Fruit fly (Drosophila melanogaster) whole organism, embryonic: Measurements from ENCODE around the gene UQCR-14.

Experiments used
- B-H1 ChIP-seq: fragments of 200-800 bp; sonication (Bioruptor generic); IDR thresholded peaks from 3 replicates; pipeline ENCODE4 v1.3.6; 2022; ENCODE audit warnings: missing biosample characterization, missing genetic modification characterization
- CG10543 ChIP-seq: fragments of 200-800 bp; sonication (Bioruptor generic); optimal IDR thresholded peaks from 3 replicates; lab custom pipeline; 2017; ENCODE audit warnings: missing biosample characterization, mild to moderate bottlenecking, missing genetic modification characterization, moderate library complexity
- CG12219 ChIP-seq: fragments of 200-800 bp; sonication (Bioruptor generic); optimal IDR thresholded peaks from 3 replicates; lab custom pipeline; 2018; ENCODE audit warnings: missing biosample characterization, mild to moderate bottlenecking, missing genetic modification characterization
- CG12659 ChIP-seq: fragments of 200-800 bp; sonication (Bioruptor generic); optimal IDR thresholded peaks from 3 replicates; lab custom pipeline; 2017; ENCODE audit warnings: mild to moderate bottlenecking, missing biosample characterization, missing genetic modification reagents, missing genetic modification characterization
- CG13894 ChIP-seq: fragments of 200-800 bp; sonication (Bioruptor generic); optimal IDR thresholded peaks from 3 replicates; lab custom pipeline; 2018; ENCODE audit warnings: missing biosample characterization, mild to moderate bottlenecking, missing genetic modification characterization, moderate library complexity
- CG14710 ChIP-seq: fragments of 200-800 bp; sonication (Bioruptor generic); optimal IDR thresholded peaks from 3 replicates; lab custom pipeline; 2019; ENCODE audit warnings: missing biosample characterization, mild to moderate bottlenecking, missing genetic modification characterization, moderate library complexity
- CG17328 ChIP-seq: fragments of 200-800 bp; sonication (Bioruptor generic); IDR thresholded peaks from 2 replicates; pipeline ENCODE4 v1.3.6; 2022; ENCODE audit warnings: missing biosample characterization, missing genetic modification characterization
- CG1792 ChIP-seq: fragments of 200-800 bp; sonication (Bioruptor generic); optimal IDR thresholded peaks from 2 replicates; lab custom pipeline; 2016; ENCODE audit warnings: missing biosample characterization, missing genetic modification characterization
- CG32767 ChIP-seq: fragments of 200-800 bp; sonication (Bioruptor generic); IDR thresholded peaks from 2 replicates; pipeline ENCODE4 v1.3.6; 2022; ENCODE audit warnings: missing biosample characterization, missing genetic modification characterization
- CG33213 ChIP-seq: fragments of 200-800 bp; sonication (Bioruptor generic); optimal IDR thresholded peaks from 3 replicates; lab custom pipeline; 2016; ENCODE audit warnings: missing biosample characterization, missing genetic modification characterization
- CG3726 ChIP-seq: fragments of 200-800 bp; sonication (Bioruptor generic); IDR thresholded peaks from 3 replicates; pipeline ENCODE4, ENCODE4 v1.3.6; 2022; ENCODE audit warnings: missing biosample characterization, missing genetic modification characterization
- CG4282 ChIP-seq: fragments of 200-800 bp; sonication (Bioruptor generic); optimal IDR thresholded peaks from 2 replicates; lab custom pipeline; 2016; ENCODE audit warnings: missing biosample characterization, missing genetic modification characterization
- CG4328 ChIP-seq: fragments of 200-800 bp; sonication (Bioruptor generic); optimal IDR thresholded peaks from 3 replicates; lab custom pipeline; 2017; ENCODE audit warnings: missing biosample characterization, missing genetic modification reagents, missing genetic modification characterization
- CG4424 ChIP-seq: fragments of 200-800 bp; sonication (Bioruptor generic); optimal IDR thresholded peaks from 3 replicates; lab custom pipeline; 2016; ENCODE audit warnings: missing biosample characterization, missing genetic modification characterization
- CG6765 ChIP-seq: fragments of 200-800 bp; sonication (Bioruptor generic); optimal IDR thresholded peaks from 3 replicates; lab custom pipeline; 2017; ENCODE audit warnings: missing biosample characterization, mild to moderate bottlenecking, missing genetic modification characterization
- CG7271 ChIP-seq: fragments of 200-800 bp; sonication (Bioruptor generic); optimal IDR thresholded peaks from 2 replicates; lab custom pipeline; 2018; ENCODE audit warnings: missing biosample characterization, mild to moderate bottlenecking, missing genetic modification characterization, moderate library complexity
- CG9797 ChIP-seq: fragments of 200-800 bp; sonication (Bioruptor generic); optimal IDR thresholded peaks from 3 replicates; lab custom pipeline; 2018; ENCODE audit warnings: missing biosample characterization, mild to moderate bottlenecking, missing genetic modification characterization
- CG9817 ChIP-seq: fragments of 200-800 bp; sonication (Bioruptor generic); optimal IDR thresholded peaks from 2 replicates; lab custom pipeline; 2018; ENCODE audit warnings: missing biosample characterization, mild to moderate bottlenecking, missing genetic modification characterization, moderate library complexity
- CG9876 ChIP-seq: fragments of 200-800 bp; sonication (Bioruptor generic); optimal IDR thresholded peaks from 2 replicates; lab custom pipeline; 2016; ENCODE audit warnings: missing biosample characterization, missing genetic modification characterization
- CTCF ChIP-seq: fragments of 200-800 bp; sonication (Bioruptor generic); optimal IDR thresholded peaks from 2 replicates; lab custom pipeline; 2017; ENCODE audit warnings: missing biosample characterization, mild to moderate bottlenecking, missing genetic modification characterization, moderate library complexity
- Camta ChIP-seq: fragments of 200-800 bp; sonication (Bioruptor generic); optimal IDR thresholded peaks from 2 replicates; lab custom pipeline; 2016; ENCODE audit warnings: missing biosample characterization, missing genetic modification characterization
- Chrac-16 ChIP-seq: fragments of 200-800 bp; sonication (Bioruptor generic); optimal IDR thresholded peaks from 3 replicates; lab custom pipeline; 2016; ENCODE audit warnings: missing biosample characterization, missing genetic modification characterization
- Dad ChIP-seq: fragments of 200-800 bp; sonication (Bioruptor generic); optimal IDR thresholded peaks from 3 replicates; lab custom pipeline; 2016; ENCODE audit warnings: missing biosample characterization, missing genetic modification characterization
- Dfd ChIP-seq, 2 experiments: fragments of >200 bp; optimal IDR thresholded peaks; 2 replicates each; lab custom pipeline; 2017; ENCODE audit warnings: missing biosample characterization in 2 of 2, missing genetic modification characterization in 2 of 2
- Hand ChIP-seq: fragments of 200-800 bp; sonication (Bioruptor generic); optimal IDR thresholded peaks from 2 replicates; lab custom pipeline; 2017; ENCODE audit warnings: mild to moderate bottlenecking, missing biosample characterization, missing genetic modification reagents, missing genetic modification characterization
- Meics ChIP-seq: fragments of 200-800 bp; sonication (Bioruptor generic); optimal IDR thresholded peaks from 2 replicates; lab custom pipeline; 2017; ENCODE audit warnings: missing biosample characterization, mild to moderate bottlenecking, missing genetic modification characterization
- NC2α ChIP-seq: fragments of 200-800 bp; sonication (Bioruptor generic); optimal IDR thresholded peaks from 2 replicates; lab custom pipeline; 2016; ENCODE audit warnings: missing biosample characterization, missing genetic modification characterization
- Oli ChIP-seq: fragments of 200-800 bp; sonication (Bioruptor generic); optimal IDR thresholded peaks from 2 replicates; lab custom pipeline; 2018; ENCODE audit warnings: missing biosample characterization, mild to moderate bottlenecking, missing genetic modification characterization, moderate library complexity
- Ravus ChIP-seq: fragments of 200-800 bp; sonication (Bioruptor generic); IDR thresholded peaks from 2 replicates; pipeline ENCODE4 v1.3.6; 2022; ENCODE audit warnings: missing biosample characterization, missing genetic modification characterization
- Sox102F ChIP-seq: fragments of 200-800 bp; sonication (Bioruptor generic); optimal IDR thresholded peaks from 2 replicates; lab custom pipeline; 2018; ENCODE audit warnings: missing biosample characterization, mild to moderate bottlenecking, missing genetic modification characterization, moderate library complexity
- ap ChIP-seq: fragments of 200-800 bp; sonication (Bioruptor generic); IDR thresholded peaks from 2 replicates; pipeline ENCODE4 v1.3.6; 2022; ENCODE audit warnings: missing biosample characterization, missing genetic modification characterization
- bcd ChIP-seq: fragments of 200-800 bp; sonication (Bioruptor generic); optimal IDR thresholded peaks from 2 replicates; lab custom pipeline; 2017; ENCODE audit warnings: missing biosample characterization, mild to moderate bottlenecking, missing genetic modification characterization
- bsh ChIP-seq, 2 experiments: fragments of 200-800 bp; sonication (Bioruptor generic); optimal IDR thresholded peaks; 2 replicates each; lab custom pipeline; 2017 to 2018; ENCODE audit warnings: mild to moderate bottlenecking in 2 of 2, missing biosample characterization in 2 of 2, missing genetic modification characterization in 2 of 2, moderate library complexity in 1 of 2
- croc ChIP-seq: fragments of 200-800 bp; sonication (Bioruptor generic); conservative IDR thresholded peaks from 3 replicates; pipeline ENCODE4 v1.3.6; 2022; ENCODE audit warnings: missing biosample characterization, missing genetic modification characterization
- cwo ChIP-seq: fragments of 200-800 bp; sonication (Bioruptor generic); optimal IDR thresholded peaks from 3 replicates; lab custom pipeline; 2017; ENCODE audit warnings: missing biosample characterization, missing genetic modification characterization, mild to moderate bottlenecking, moderate library complexity, missing genetic modification reagents
- danr ChIP-seq: fragments of 200-800 bp; sonication (Bioruptor generic); IDR thresholded peaks from 2 replicates; pipeline ENCODE4 v1.3.6; 2022; ENCODE audit warnings: missing biosample characterization, missing genetic modification characterization
- dm ChIP-seq: fragments of 200-800 bp; sonication (Bioruptor generic); optimal IDR thresholded peaks from 3 replicates; lab custom pipeline; 2016; ENCODE audit warnings: missing biosample characterization, missing genetic modification characterization
- en ChIP-seq: fragments of 200-800 bp; sonication (Bioruptor generic); optimal IDR thresholded peaks from 2 replicates; lab custom pipeline; 2016; ENCODE audit warnings: missing biosample characterization, missing genetic modification characterization
- eyg ChIP-seq: fragments of 200-800 bp; sonication (Bioruptor generic); optimal IDR thresholded peaks from 3 replicates; lab custom pipeline; 2016; ENCODE audit warnings: missing biosample characterization, missing genetic modification characterization
- fd102C ChIP-seq: fragments of 200-800 bp; sonication (Bioruptor generic); optimal IDR thresholded peaks from 2 replicates; lab custom pipeline; 2018; ENCODE audit warnings: missing biosample characterization, mild to moderate bottlenecking, missing genetic modification characterization, moderate library complexity
- fd96Cb ChIP-seq: fragments of 200-800 bp; sonication (Bioruptor generic); optimal IDR thresholded peaks from 2 replicates; lab custom pipeline; 2018; ENCODE audit warnings: missing biosample characterization, mild to moderate bottlenecking, missing genetic modification characterization, moderate library complexity
- gcm ChIP-seq: fragments of 200-800 bp; sonication (Bioruptor generic); optimal IDR thresholded peaks from 2 replicates; lab custom pipeline; 2019; ENCODE audit warnings: missing biosample characterization, mild to moderate bottlenecking, missing genetic modification characterization, moderate library complexity
- gem ChIP-seq: fragments of 200-800 bp; sonication (Bioruptor generic); optimal IDR thresholded peaks from 2 replicates; lab custom pipeline; 2019; ENCODE audit warnings: missing biosample characterization, mild to moderate bottlenecking, missing genetic modification characterization, moderate library complexity
- hkb ChIP-seq, 2 experiments: fragments of 200-800 bp in 1 of 2; fragments of >200 bp in 1 of 2; sonication (Bioruptor generic) in 1 of 2; IDR thresholded peaks in 1 of 2; optimal IDR thresholded peaks in 1 of 2; 2 replicates each; pipeline versions ENCODE4 v1.3.6 to Lab custom; 2017 to 2022; ENCODE audit warnings: missing biosample characterization in 1 of 2, missing genetic modification characterization in 1 of 2
- insv ChIP-seq, 2 experiments: fragments of 200-800 bp; sonication (Bioruptor generic); optimal IDR thresholded peaks; 3 replicates each; lab custom pipeline; 2016 to 2018; ENCODE audit warnings: missing biosample characterization in 2 of 2, missing genetic modification characterization in 2 of 2
- jing ChIP-seq: fragments of 200-800 bp; sonication (Bioruptor generic); optimal IDR thresholded peaks from 2 replicates; lab custom pipeline; 2018; ENCODE audit warnings: missing biosample characterization, mild to moderate bottlenecking, missing genetic modification characterization
- knrl ChIP-seq: fragments of 200-800 bp; sonication (Bioruptor generic); IDR thresholded peaks from 3 replicates; pipeline ENCODE4 v1.3.6; 2022; ENCODE audit warnings: missing biosample characterization, missing genetic modification characterization; ENCODE audit not compliant: partially characterized antibody
- peb ChIP-seq: fragments of 200-800 bp; sonication (Bioruptor generic); IDR thresholded peaks from 2 replicates; pipeline ENCODE4 v1.3.6; 2022; ENCODE audit warnings: missing biosample characterization, missing genetic modification characterization
- schlank ChIP-seq: fragments of 200-800 bp; sonication (Bioruptor generic); optimal IDR thresholded peaks from 2 replicates; lab custom pipeline; 2018; ENCODE audit warnings: missing biosample characterization, mild to moderate bottlenecking, missing genetic modification characterization
- sug ChIP-seq: fragments of 200-800 bp; optimal IDR thresholded peaks from 2 replicates; lab custom pipeline; 2019; ENCODE audit warnings: missing biosample characterization, mild to moderate bottlenecking, missing genetic modification characterization, moderate library complexity

UQCR-14 gene

dm6 chrX:16333434-16334141 lies 47.5 kb downstream of the UQCR-14 start, which contains the start of the genes CG9921 and Dsp1 (continued):
- TF ChIP-seq sug (peak; percentile 26), NC2α (no peak), Hand (GFP tag; lab: Kevin White, UChicago) (peak; percentile 18), Ravus (GFP tag; lab: Robert Waterston, UW) (no peak), CG4424 (GFP tag; lab: Kevin White, UChicago) (no peak), Camta (GFP tag; lab: Kevin White, UChicago) (no peak), ap (GFP tag; lab: Robert Waterston, UW) (no peak), insv (GFP tag; optimal IDR thresholded peaks at IDR 0.05; lab: Kevin White, UChicago) (no peak), schlank (tag; lab: Kevin White, UChicago) (peak; percentile 31), peb (no peak), CTCF (no peak), CG32767 (GFP tag; lab: Robert Waterston, UW) (peak; percentile 90), gem (no peak), danr (GFP tag; lab: Robert Waterston, UW) (no peak), CG33213 (no peak), Meics (no peak), gcm (GFP tag; lab: Kevin White, UChicago) (no peak), CG12659 (GFP tag; lab: Kevin White, UChicago) (no peak), CG4328 (GFP tag; lab: Kevin White, UChicago) (no peak), CG9797 (no peak), fd102C (GFP tag; lab: Kevin White, UChicago) (no peak), Dad (GFP tag; lab: Kevin White, UChicago) (no peak), hkb (optimal IDR thresholded peaks at IDR 0.05; lab: Kevin White, UChicago) (no peak), hkb (GFP tag; IDR thresholded peaks at IDR 0.05; lab: Robert Waterston, UW) (no peak; the same call in 1 of the 2 replicates), cwo (GFP tag; lab: Kevin White, UChicago) (no peak), Sox102F (no peak), CG4282 (GFP tag; lab: Kevin White, UChicago) (no peak), CG6765 (GFP tag; lab: Kevin White, UChicago) (no peak), eyg (GFP tag; lab: Kevin White, UChicago) (no peak), en (no peak), knrl (GFP tag; lab: Robert Waterston, UW) (no peak), CG9817 (no peak), CG3726 (GFP tag; lab: Robert Waterston, UW) (no peak), Dfd (GFP tag; optimal IDR thresholded peaks at IDR 0.05; lab: Kevin White, UChicago) (no peak), CG9876 (GFP tag; lab: Kevin White, UChicago) (no peak), fd96Cb (tag; lab: Kevin White, UChicago) (no peak), CG7271 (tag; lab: Kevin White, UChicago) (no peak), CG13894 (peak; percentile 2), CG1792 (GFP tag; lab: Kevin White, UChicago) (no peak), CG17328 (no peak), CG14710 (tag; lab: Kevin White, UChicago) (no peak), B-H1 (GFP tag; lab: Robert Waterston, UW) (no peak), bsh (GFP tag; optimal IDR thresholded peaks at IDR 0.05; lab: Kevin White, UChicago) (no peak), Chrac-16 (GFP tag; lab: Kevin White, UChicago) (no peak), Oli (tag; lab: Kevin White, UChicago) (no peak), dm (GFP tag; lab: Kevin White, UChicago) (no peak), bcd (no peak), jing (GFP tag; lab: Kevin White, UChicago) (no peak), CG12219 (GFP tag; lab: Kevin White, UChicago) (no peak), CG10543 (GFP tag; lab: Kevin White, UChicago) (peak; percentile 49), croc (no peak)
